Worm (Caenorhabditis elegans) whole organism, L4/young adult: ENCODE data around the gene R05H11.1.

Experiments
- W03F9.2 ChIP-seq: fragments of 150-350 bp; optimal IDR thresholded peaks from 2 replicates; lab custom pipeline; 2014; ENCODE audit warnings: missing biosample characterization, missing genetic modification characterization
- dao-5 ChIP-seq: sonication (generic microtip); optimal IDR thresholded peaks from 2 replicates; lab custom pipeline; 2016; ENCODE audit warnings: missing genotype, missing genetic modification characterization, moderate library complexity, missing compliant biosample characterization
- him-1 ChIP-seq: sonication (generic microtip); optimal IDR thresholded peaks from 2 replicates; lab custom pipeline; 2016; ENCODE audit warnings: missing genotype, missing genetic modification reagents, missing genetic modification characterization, missing compliant biosample characterization

DNA sequence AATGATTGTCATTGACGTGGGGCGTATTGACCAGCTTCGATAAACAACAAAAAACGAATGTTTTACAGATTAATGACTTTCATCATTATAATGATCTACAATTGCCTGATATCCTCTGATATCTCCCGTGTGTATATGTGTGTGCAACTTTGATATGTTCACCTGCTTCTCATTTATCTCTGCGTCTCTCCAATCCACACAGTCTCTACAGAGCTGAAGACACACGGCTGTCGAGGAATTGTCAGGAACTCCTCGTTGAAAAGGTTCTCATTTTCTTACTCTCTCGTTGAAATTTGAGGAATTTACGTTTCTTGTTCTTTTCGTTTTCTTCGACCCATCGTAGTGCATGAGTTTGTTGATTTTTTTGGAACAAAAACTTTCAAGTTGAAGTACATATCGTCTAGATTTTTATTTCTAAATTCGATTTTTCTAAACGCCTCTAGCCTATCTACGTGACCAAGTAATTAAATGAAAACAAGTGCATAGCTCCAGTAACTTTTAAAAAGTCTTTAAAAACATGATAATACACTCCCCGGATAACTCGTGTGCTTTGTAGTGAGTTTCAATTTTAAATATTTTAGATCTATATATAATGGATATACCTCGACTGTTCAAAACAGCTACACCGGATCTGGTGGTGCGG lies 25.0 kb downstream of the R05H11.1 start, which contains the start of gene ten-1:
- TF ChIP-seq him-1 (tag; lab: Kevin White, UChicago) (no peak), dao-5 (no peak), W03F9.2 (no peak)
